Fruit fly (Drosophila melanogaster): ENCODE data around the gene rho-5.
A peak's percentile ranks its signal among the peaks of the same experiment; 100 is the strongest.

DNA sequence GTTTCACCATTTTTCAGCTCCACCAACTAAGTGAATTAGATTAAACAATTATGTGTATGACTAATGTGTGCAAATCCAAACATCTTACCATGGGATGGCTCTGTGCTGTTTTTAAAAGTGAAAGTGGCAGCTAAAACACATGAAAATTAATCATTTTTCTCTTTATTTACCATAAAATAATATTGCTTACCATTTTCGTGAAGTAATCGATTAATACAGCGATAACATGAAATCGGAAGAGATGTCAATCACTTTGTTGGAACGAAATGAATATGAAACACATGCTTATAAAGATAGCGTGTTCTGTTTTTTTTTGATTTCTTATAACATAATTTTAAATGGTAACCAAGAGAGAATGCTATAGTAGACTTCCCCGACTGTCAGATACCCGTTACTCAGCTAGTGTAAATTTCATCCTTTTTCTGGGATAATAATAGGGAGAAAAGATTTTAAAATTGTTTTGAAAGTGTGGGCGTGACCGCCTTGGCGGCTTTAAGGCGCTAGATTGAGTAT is 30.2 kb upstream of the rho-5 start:
- TF ChIP-seq Abd-B (GFP tag; optimal IDR thresholded peaks at IDR 0.05) (no peak), Dfd (GFP tag; optimal IDR thresholded peaks at IDR 0.05) (no peak), CG32264 (GFP tag; optimal IDR thresholded peaks at IDR 0.05) (no peak), fru (GFP tag; optimal IDR thresholded peaks at IDR 0.05) (no peak), jim (GFP tag; optimal IDR thresholded peaks at IDR 0.05) (no peak), Rel (GFP tag; optimal IDR thresholded peaks at IDR 0.05) (no peak), Rel (tag; optimal IDR thresholded peaks at IDR 0.05) (no peak), Myc (optimal IDR thresholded peaks at IDR 0.05) (peak; percentile 7), OdsH (GFP tag; optimal IDR thresholded peaks at IDR 0.05) (no peak), woc (GFP tag; optimal IDR thresholded peaks at IDR 0.05) (peak; percentile 40), Jra (GFP tag; optimal IDR thresholded peaks at IDR 0.05) (no peak), dsf (GFP tag; optimal IDR thresholded peaks at IDR 0.05; ENCODE audit: borderline replicate concordance) (no peak), h (GFP tag; optimal IDR thresholded peaks at IDR 0.05) (no peak), CG9705 (GFP tag; optimal IDR thresholded peaks at IDR 0.05) (no peak)
